Worm (Caenorhabditis elegans) whole organism, L2 larva: Measurements from ENCODE around the gene F49C5.16.

Source experiments
- C34F6.9 ChIP-seq: fragments of 150-350 bp; optimal IDR thresholded peaks from 2 replicates; lab custom pipeline; 2014; ENCODE audit warnings: missing biosample characterization, missing genetic modification characterization
- R02D3.7 ChIP-seq: fragments of 150-350 bp; optimal IDR thresholded peaks from 2 replicates; lab custom pipeline; 2014; ENCODE audit warnings: missing biosample characterization, missing genetic modification characterization
- ZK546.5 ChIP-seq: sonication (generic microtip); optimal IDR thresholded peaks from 2 replicates; lab custom pipeline; 2017; ENCODE audit warnings: missing biosample characterization, missing genetic modification characterization
- alr-1 ChIP-seq: fragments of 150-350 bp; optimal IDR thresholded peaks from 2 replicates; lab custom pipeline; 2014; ENCODE audit warnings: missing biosample characterization, missing genetic modification characterization
- aly-2 ChIP-seq: fragments of 150-350 bp; optimal IDR thresholded peaks from 2 replicates; lab custom pipeline; 2014; ENCODE audit warnings: missing biosample characterization, missing genetic modification characterization
- ama-1 ChIP-seq: fragments of 150-350 bp; optimal IDR thresholded peaks from 2 replicates; lab custom pipeline; 2018; ENCODE audit warnings: inconsistent platforms
- ceh-16 ChIP-seq: fragments of 150-350 bp; optimal IDR thresholded peaks from 2 replicates; lab custom pipeline; 2014; ENCODE audit warnings: missing biosample characterization, missing genetic modification characterization
- ceh-82 ChIP-seq: fragments of 150-350 bp; optimal IDR thresholded peaks from 2 replicates; lab custom pipeline; 2014; ENCODE audit warnings: missing biosample characterization, missing genetic modification characterization
- crh-2 ChIP-seq: sonication (generic microtip); optimal IDR thresholded peaks from 2 replicates; lab custom pipeline; 2017; ENCODE audit warnings: missing biosample characterization, missing genetic modification characterization
- dmd-4 ChIP-seq: sonication (generic microtip); optimal IDR thresholded peaks from 2 replicates; lab custom pipeline; 2017; ENCODE audit warnings: missing biosample characterization, missing genetic modification characterization
- elt-1 ChIP-seq: fragments of 150-350 bp; optimal IDR thresholded peaks from 2 replicates; lab custom pipeline; 2014; ENCODE audit warnings: missing biosample characterization, missing genetic modification characterization
- elt-3 ChIP-seq: sonication (generic microtip); optimal IDR thresholded peaks from 2 replicates; lab custom pipeline; 2017; ENCODE audit warnings: missing biosample characterization, missing genetic modification characterization
- fos-1 ChIP-seq: fragments of 150-350 bp; optimal IDR thresholded peaks from 2 replicates; lab custom pipeline; 2014; ENCODE audit warnings: missing biosample characterization, missing genetic modification characterization
- lin-11 ChIP-seq: fragments of 150-350 bp; sonication (generic microtip); optimal IDR thresholded peaks from 2 replicates; lab custom pipeline; 2014; ENCODE audit warnings: missing biosample characterization, missing genetic modification characterization, inconsistent platforms, mixed read lengths
- lin-13 ChIP-seq: fragments of 150-350 bp; optimal IDR thresholded peaks from 2 replicates; lab custom pipeline; 2014; ENCODE audit warnings: missing biosample characterization, missing genetic modification reagents, missing genetic modification characterization
- lin-39 ChIP-seq: fragments of 150-350 bp; optimal IDR thresholded peaks from 2 replicates; lab custom pipeline; 2014; ENCODE audit warnings: missing biosample characterization, missing genetic modification reagents, missing genetic modification characterization
- mab-5 ChIP-seq: fragments of 150-350 bp; optimal IDR thresholded peaks from 2 replicates; lab custom pipeline; 2014; ENCODE audit warnings: missing biosample characterization, missing genetic modification characterization
- mbf-1 ChIP-seq: sonication (generic microtip); optimal IDR thresholded peaks from 2 replicates; lab custom pipeline; 2017; ENCODE audit warnings: missing biosample characterization, missing genetic modification characterization
- mdl-1 ChIP-seq, 2 experiments: fragments of 150-350 bp in 1 of 2; sonication (generic microtip) in 1 of 2; optimal IDR thresholded peaks; 2 replicates each; lab custom pipeline; 2017; ENCODE audit warnings: missing biosample characterization in 2 of 2, missing genetic modification characterization in 2 of 2
- nhr-10 ChIP-seq: sonication (generic microtip); optimal IDR thresholded peaks from 2 replicates; lab custom pipeline; 2017; ENCODE audit warnings: missing biosample characterization, missing genetic modification characterization
- nhr-11 ChIP-seq: fragments of 150-350 bp; optimal IDR thresholded peaks from 2 replicates; lab custom pipeline; 2014; ENCODE audit warnings: missing biosample characterization, missing genetic modification characterization
- nhr-12 ChIP-seq: fragments of 150-350 bp; optimal IDR thresholded peaks from 2 replicates; lab custom pipeline; 2014; ENCODE audit warnings: missing biosample characterization, missing genetic modification characterization
- nhr-129 ChIP-seq: fragments of 150-350 bp; optimal IDR thresholded peaks from 2 replicates; lab custom pipeline; 2014; ENCODE audit warnings: missing biosample characterization, missing genetic modification characterization
- nhr-21 ChIP-seq: fragments of 150-350 bp; optimal IDR thresholded peaks from 2 replicates; lab custom pipeline; 2014; ENCODE audit warnings: missing biosample characterization, missing genetic modification characterization
- nhr-23 ChIP-seq: fragments of 150-350 bp; optimal IDR thresholded peaks from 2 replicates; lab custom pipeline; 2014; ENCODE audit warnings: missing biosample characterization, missing genetic modification reagents, missing genetic modification characterization
- nhr-237 ChIP-seq: fragments of 150-350 bp; optimal IDR thresholded peaks from 2 replicates; lab custom pipeline; 2014; ENCODE audit warnings: missing biosample characterization, missing genetic modification characterization
- nhr-25 ChIP-seq: fragments of 150-350 bp; sonication (generic microtip); optimal IDR thresholded peaks from 3 replicates; lab custom pipeline; 2014; ENCODE audit warnings: missing biosample characterization, missing genetic modification characterization
- nhr-6 ChIP-seq: fragments of 150-350 bp; optimal IDR thresholded peaks from 2 replicates; lab custom pipeline; 2014; ENCODE audit warnings: missing biosample characterization, missing genetic modification characterization
- nhr-77 ChIP-seq: fragments of 150-350 bp; optimal IDR thresholded peaks from 2 replicates; lab custom pipeline; 2014; ENCODE audit warnings: missing biosample characterization, missing genetic modification characterization
- peb-1 ChIP-seq: fragments of 150-350 bp; optimal IDR thresholded peaks from 2 replicates; lab custom pipeline; 2014; ENCODE audit warnings: missing biosample characterization, missing genetic modification characterization
- skn-1 ChIP-seq: sonication (generic microtip); optimal IDR thresholded peaks from 2 replicates; lab custom pipeline; 2017; ENCODE audit warnings: missing biosample characterization, missing genetic modification characterization
- snpc-4 ChIP-seq: fragments of 150-350 bp; optimal IDR thresholded peaks from 2 replicates; lab custom pipeline; 2014; ENCODE audit warnings: missing biosample characterization, missing genetic modification characterization
- unc-39 ChIP-seq: fragments of 150-350 bp; optimal IDR thresholded peaks from 2 replicates; lab custom pipeline; 2014; ENCODE audit warnings: missing biosample characterization, missing genetic modification characterization
- unc-62 ChIP-seq: fragments of 150-350 bp; optimal IDR thresholded peaks from 2 replicates; lab custom pipeline; 2014; ENCODE audit warnings: missing biosample characterization, missing genetic modification reagents, missing genetic modification characterization
- zag-1 ChIP-seq: fragments of 150-350 bp; optimal IDR thresholded peaks from 2 replicates; lab custom pipeline; 2014; ENCODE audit warnings: missing biosample characterization, missing genetic modification characterization
- ztf-1 ChIP-seq: fragments of 200-800 bp; sonication (Bioruptor generic); conservative IDR thresholded peaks from 2 replicates; pipeline ENCODE4 v1.3.6; 2022; ENCODE audit warnings: missing genetic modification characterization, missing compliant biosample characterization
- ztf-11 ChIP-seq: sonication (generic microtip); optimal IDR thresholded peaks from 2 replicates; lab custom pipeline; 2017; ENCODE audit warnings: missing biosample characterization, missing genetic modification characterization
- ztf-4 ChIP-seq: fragments of 150-350 bp; optimal IDR thresholded peaks from 2 replicates; lab custom pipeline; 2014; ENCODE audit warnings: missing biosample characterization, missing genetic modification characterization

The F49C5.16 gene

ce11 chrII:12508650-12509049, 39.0 kb upstream of the F49C5.16 start, which contains the start of gene srh-67:
Gene srh-67, plus strand, starts transcription at chrII:12508950.
- TF ChIP-seq mbf-1 (no peak), ZK546.5 (tag; lab: Kevin White, UChicago) (no peak), unc-62 (GFP tag; lab: Kevin White, UChicago) (no peak), C34F6.9 (tag; lab: Kevin White, UChicago) (no peak), zag-1 (tag; lab: Kevin White, UChicago) (no peak), ztf-4 (no peak), mdl-1 (tag; optimal IDR thresholded peaks at IDR 0.05; lab: Kevin White, UChicago) (no peak), lin-39 (tag; lab: Kevin White, UChicago) (no peak), nhr-129 (tag; lab: Kevin White, UChicago) (no peak), nhr-23 (no peak), elt-1 (tag; lab: Kevin White, UChicago) (no peak), nhr-11 (tag; lab: Kevin White, UChicago) (no peak), nhr-12 (tag; lab: Kevin White, UChicago) (no peak), ceh-16 (tag; lab: Kevin White, UChicago) (no peak), R02D3.7 (tag; lab: Kevin White, UChicago) (no peak)
- TF ChIP-seq, all 48 proteins: peak for 0

ce11 chrII:12511866-12512265, 35.8 kb upstream of the F49C5.16 start, which contains the start of gene srh-73:
Gene srh-73, plus strand, starts transcription at chrII:12512166.
- TF ChIP-seq nhr-25, result no peak
- no peak for TF ChIP-seq mbf-1
- TF ChIP-seq ztf-1, result no peak
- no peak for TF ChIP-seq nhr-129 (tag; lab: Kevin White, UChicago)
- TF ChIP-seq zag-1 (tag; lab: Kevin White, UChicago), result no peak
- no peak for TF ChIP-seq fos-1 (tag; lab: Kevin White, UChicago)
- TF ChIP-seq unc-62 (GFP tag; lab: Kevin White, UChicago), result no peak
- TF ChIP-seq elt-1 (tag; lab: Kevin White, UChicago), result no peak
- no peak for TF ChIP-seq nhr-237 (tag; lab: Kevin White, UChicago)
- TF ChIP-seq peb-1 (tag; lab: Kevin White, UChicago), result no peak
- TF ChIP-seq ceh-82 (tag; lab: Kevin White, UChicago), result no peak
- TF ChIP-seq lin-13 (GFP tag; lab: Kevin White, UChicago), result no peak
- no peak for TF ChIP-seq mab-5 (tag; lab: Kevin White, UChicago)
- TF ChIP-seq, all 48 proteins: peak for 0

ce11 chrII:12514620-12515019, 33.0 kb upstream of the F49C5.16 start, which contains the start of gene srh-69:
Gene srh-69, minus strand, starts transcription at chrII:12514720.
- no peak for TF ChIP-seq ama-1 (lab: Kevin White, UChicago)
- TF ChIP-seq nhr-237 (tag; lab: Kevin White, UChicago), result no peak
- TF ChIP-seq ztf-11 (tag; lab: Kevin White, UChicago), result no peak
- no peak for TF ChIP-seq nhr-10 (tag; lab: Kevin White, UChicago)
- TF ChIP-seq unc-62 (GFP tag; lab: Kevin White, UChicago), result no peak
- no peak for TF ChIP-seq elt-3 (tag; lab: Kevin White, UChicago)
- TF ChIP-seq aly-2 (tag; lab: Kevin White, UChicago), result no peak
- no peak for TF ChIP-seq alr-1
- TF ChIP-seq zag-1 (tag; lab: Kevin White, UChicago), result no peak
- TF ChIP-seq ztf-4, result no peak
- TF ChIP-seq, all 48 proteins: peak for 0

ce11 chrII:12516313-12516712, 31.3 kb upstream of the F49C5.16 start, which contains the start of gene srh-61:
Gene srh-61, minus strand, starts transcription at chrII:12516413.
- TF ChIP-seq nhr-77 (tag; lab: Kevin White, UChicago) (no peak), mdl-1 (tag; optimal IDR thresholded peaks at IDR 0.05; lab: Kevin White, UChicago) (no peak), nhr-23 (no peak), lin-39 (tag; lab: Kevin White, UChicago) (no peak), lin-11 (tag; lab: Kevin White, UChicago) (no peak), nhr-6 (tag; lab: Kevin White, UChicago) (no peak), elt-1 (tag; lab: Kevin White, UChicago) (no peak), nhr-11 (tag; lab: Kevin White, UChicago) (no peak), ZK546.5 (tag; lab: Kevin White, UChicago) (no peak), skn-1 (no peak), ama-1 (lab: Kevin White, UChicago) (no peak), nhr-21 (tag; lab: Kevin White, UChicago) (no peak), fos-1 (tag; lab: Kevin White, UChicago) (no peak), ceh-16 (tag; lab: Kevin White, UChicago) (no peak), peb-1 (tag; lab: Kevin White, UChicago) (no peak), crh-2 (tag; lab: Kevin White, UChicago) (no peak), dmd-4 (tag; lab: Kevin White, UChicago) (no peak), unc-39 (no peak), snpc-4 (no peak), lin-13 (GFP tag; lab: Kevin White, UChicago) (no peak)
